Fruit fly (Drosophila melanogaster): ENCODE measurements around the gene Tm1.
A peak's percentile ranks its signal among the peaks of the same experiment; 100 is the strongest.

Gene Tm1

dm6 chr3R:15243046-15243356, 35.0 kb upstream of the Tm1 start:
- TF ChIP-seq tai (GFP tag; optimal IDR thresholded peaks at IDR 0.05) (no peak), psq (GFP tag; optimal IDR thresholded peaks at IDR 0.05) (no peak), GATAd (GFP tag; optimal IDR thresholded peaks at IDR 0.05) (no peak), h (GFP tag; optimal IDR thresholded peaks at IDR 0.05) (no peak), Hnf4 (GFP tag; optimal IDR thresholded peaks at IDR 0.05) (no peak)

- TF ChIP-seq Dfd (GFP tag; optimal IDR thresholded peaks at IDR 0.05): no peak
- TF ChIP-seq Abd-B (GFP tag; optimal IDR thresholded peaks at IDR 0.05): no peak
- no peak for TF ChIP-seq woc (GFP tag; optimal IDR thresholded peaks at IDR 0.05)
- TF ChIP-seq br (GFP tag; optimal IDR thresholded peaks at IDR 0.05): no peak
- no peak for TF ChIP-seq OdsH (GFP tag; optimal IDR thresholded peaks at IDR 0.05)
- peak; percentile 29 for TF ChIP-seq Hr78 (GFP tag; optimal IDR thresholded peaks at IDR 0.05)
- TF ChIP-seq Myc (optimal IDR thresholded peaks at IDR 0.05): peak; percentile 56
- peak; percentile 34 for TF ChIP-seq brk (GFP tag; optimal IDR thresholded peaks at IDR 0.05)
- no peak for TF ChIP-seq sv (GFP tag; optimal IDR thresholded peaks at IDR 0.05)
- TF ChIP-seq Jra (GFP tag; optimal IDR thresholded peaks at IDR 0.05): peak; percentile 33
- TF ChIP-seq Hnf4 (GFP tag; optimal IDR thresholded peaks at IDR 0.05): no peak
- TF ChIP-seq usp (GFP tag; optimal IDR thresholded peaks at IDR 0.05): no peak
- TF ChIP-seq CG32264 (GFP tag; optimal IDR thresholded peaks at IDR 0.05): peak; percentile 30
- no peak for TF ChIP-seq tai (GFP tag; optimal IDR thresholded peaks at IDR 0.05)
- no peak for TF ChIP-seq Hr83 (GFP tag; optimal IDR thresholded peaks at IDR 0.05; ENCODE audit: poor library complexity, severe bottlenecking)
- no peak for TF ChIP-seq dsf (GFP tag; optimal IDR thresholded peaks at IDR 0.05; ENCODE audit: borderline replicate concordance)
- TF ChIP-seq pan (optimal IDR thresholded peaks at IDR 0.05): no peak
- TF ChIP-seq CG9705 (GFP tag; optimal IDR thresholded peaks at IDR 0.05): no peak
- TF ChIP-seq HLH106 (tag; optimal IDR thresholded peaks at IDR 0.05): no peak
- TF ChIP-seq foxo (GFP tag; optimal IDR thresholded peaks at IDR 0.05): no peak
- TF ChIP-seq ey (GFP tag; optimal IDR thresholded peaks at IDR 0.05): peak; percentile 4
- TF ChIP-seq Sp1 (GFP tag; optimal IDR thresholded peaks at IDR 0.05): no peak
- no peak for TF ChIP-seq GATAd (GFP tag; optimal IDR thresholded peaks at IDR 0.05)
- no peak for TF ChIP-seq lola (GFP tag; optimal IDR thresholded peaks at IDR 0.05)
- peak; percentile 63 for TF ChIP-seq h (GFP tag; optimal IDR thresholded peaks at IDR 0.05)
- no peak for TF ChIP-seq jim (GFP tag; optimal IDR thresholded peaks at IDR 0.05)
- peak; percentile 13 for TF ChIP-seq rgr (GFP tag; optimal IDR thresholded peaks at IDR 0.05)
- TF ChIP-seq Mio (GFP tag; optimal IDR thresholded peaks at IDR 0.05): no peak
- peak; percentile 48 for TF ChIP-seq Dif (GFP tag; optimal IDR thresholded peaks at IDR 0.05; ENCODE audit: partially characterized antibody)
- TF ChIP-seq psq (GFP tag; optimal IDR thresholded peaks at IDR 0.05): no peak
- TF ChIP-seq CrebA (GFP tag; optimal IDR thresholded peaks at IDR 0.05; ENCODE audit: borderline replicate concordance): no peak
- peak; percentile 60 for TF ChIP-seq sage (GFP tag; optimal IDR thresholded peaks at IDR 0.05)
- TF ChIP-seq fru (GFP tag; optimal IDR thresholded peaks at IDR 0.05): peak; percentile 0
- peak; percentile 69 for TF ChIP-seq N (GFP tag; optimal IDR thresholded peaks at IDR 0.05)
- no peak for TF ChIP-seq Vsx2 (GFP tag; optimal IDR thresholded peaks at IDR 0.05; ENCODE audit: partially characterized antibody)
- TF ChIP-seq dmrt93B (GFP tag; optimal IDR thresholded peaks at IDR 0.05): no peak
- peak; percentile 9 for TF ChIP-seq Rel (GFP tag; optimal IDR thresholded peaks at IDR 0.05)
- TF ChIP-seq Rel (tag; optimal IDR thresholded peaks at IDR 0.05): peak; percentile 34
- TF ChIP-seq dl (GFP tag; optimal IDR thresholded peaks at IDR 0.05; ENCODE audit: insufficient read depth in 1 of 2, partially characterized antibody in 2 of 2): no peak
These were observed 34.6 kb upstream of the Tm1 start for dm6 chr3R:15243452-15243851.

- no peak for TF ChIP-seq Hr83 (GFP tag; optimal IDR thresholded peaks at IDR 0.05; ENCODE audit: poor library complexity, severe bottlenecking)
- no peak for TF ChIP-seq dmrt93B (GFP tag; optimal IDR thresholded peaks at IDR 0.05)
- peak; percentile 7 for TF ChIP-seq h (GFP tag; optimal IDR thresholded peaks at IDR 0.05)
- peak; percentile 8 for TF ChIP-seq Sp1 (GFP tag; optimal IDR thresholded peaks at IDR 0.05)
- no peak for TF ChIP-seq OdsH (GFP tag; optimal IDR thresholded peaks at IDR 0.05)
- TF ChIP-seq Jra (GFP tag; optimal IDR thresholded peaks at IDR 0.05): peak; percentile 9
- peak; percentile 4 for TF ChIP-seq br (GFP tag; optimal IDR thresholded peaks at IDR 0.05)
- no peak for TF ChIP-seq pan (optimal IDR thresholded peaks at IDR 0.05)
- no peak for TF ChIP-seq lola (GFP tag; optimal IDR thresholded peaks at IDR 0.05)
- TF ChIP-seq Dif (GFP tag; optimal IDR thresholded peaks at IDR 0.05; ENCODE audit: partially characterized antibody): no peak
- no peak for TF ChIP-seq Rel (GFP tag; optimal IDR thresholded peaks at IDR 0.05)
- TF ChIP-seq Rel (tag; optimal IDR thresholded peaks at IDR 0.05): peak; percentile 98
- TF ChIP-seq foxo (GFP tag; optimal IDR thresholded peaks at IDR 0.05): peak in 1 of 2 experiments; percentile 22
- no peak for TF ChIP-seq jim (GFP tag; optimal IDR thresholded peaks at IDR 0.05)
These were observed 31.4 kb upstream of the Tm1 start for dm6 chr3R:15246601-15247000.

Measured in whole organism, wandering third instar larva.